Fruit fly (Drosophila melanogaster) whole organism: Measurements from ENCODE around the gene sens-2.
A peak's percentile ranks its signal among the peaks of the same experiment; 100 is the strongest.

ENCODE experiments used
- CG8478 ChIP-seq: fragments of >200 bp; optimal IDR thresholded peaks from 2 replicates; lab custom pipeline; 2018; ENCODE audit warnings: inconsistent platforms
- Dll ChIP-seq: fragments of >200 bp; optimal IDR thresholded peaks from 2 replicates; lab custom pipeline; 2017
- EcR ChIP-seq, 2 experiments: fragments of >200 bp; optimal IDR thresholded peaks; 2 replicates each; lab custom pipeline; 2017; ENCODE audit warnings: missing biosample characterization in 2 of 2, missing genetic modification characterization in 2 of 2, missing genetic modification reagents in 2 of 2
- pan ChIP-seq: fragments of >200 bp; optimal IDR thresholded peaks from 2 replicates; lab custom pipeline; 2017
- psq ChIP-seq: fragments of >200 bp; optimal IDR thresholded peaks from 2 replicates; lab custom pipeline; 2017
- usp ChIP-seq: fragments of >200 bp; optimal IDR thresholded peaks from 2 replicates; lab custom pipeline; 2017; ENCODE audit warnings: missing biosample characterization, missing genetic modification characterization, mixed read lengths

The sens-2 gene

DNA sequence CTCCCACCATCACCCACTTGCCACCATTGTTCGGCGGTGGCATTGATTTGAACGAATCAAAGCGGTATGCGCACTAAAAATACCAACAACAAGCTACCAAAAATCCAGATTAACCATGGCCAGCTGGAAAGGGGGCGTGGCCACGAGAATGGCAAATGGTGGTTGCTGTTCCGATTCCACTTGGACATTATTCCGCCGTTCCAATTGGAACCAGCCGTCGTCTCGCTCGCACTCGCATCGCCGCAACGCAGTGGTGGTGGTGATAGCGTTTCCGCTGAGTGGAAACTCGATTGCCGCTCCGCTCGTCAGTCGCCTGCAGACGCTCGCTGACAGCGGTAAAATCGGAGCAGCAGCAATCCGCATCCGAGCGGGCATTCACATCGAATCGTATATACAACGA lies at the start of gene sens-2:
sens-2 (plus strand) TSS at position 304 of the 400 bp plus-strand sequence.
- TF ChIP-seq EcR (GFP tag; optimal IDR thresholded peaks at IDR 0.05; lab: Kevin White, UChicago) (no peak), Dll (lab: Kevin White, UChicago) (no peak), psq (lab: Kevin White, UChicago) (no peak), pan (lab: Kevin White, UChicago) (no peak), usp (GFP tag; lab: Kevin White, UChicago) (no peak), CG8478 (lab: Kevin White, UChicago) (no peak)

DNA sequence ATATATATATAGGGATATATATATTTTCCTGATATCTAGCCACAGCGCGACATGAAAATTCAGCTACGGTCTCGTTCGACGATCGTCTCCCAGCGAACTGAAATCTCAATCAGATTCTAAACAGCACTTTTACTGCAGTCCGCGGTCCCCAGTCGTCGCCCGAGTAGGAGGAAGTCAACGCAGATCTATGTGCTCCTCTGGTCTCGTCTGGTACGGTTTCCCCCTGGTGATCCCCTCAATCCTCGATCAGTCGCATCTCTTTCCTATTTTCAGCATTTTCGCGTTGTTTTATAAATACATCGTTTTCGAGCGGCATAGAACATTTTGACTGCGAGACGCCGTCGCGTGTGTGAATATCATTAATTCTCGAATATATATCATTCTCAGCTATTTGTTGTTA lies 49.1 kb upstream of the sens-2 start, which contains the start of gene LUBEL:
LUBEL (minus strand) TSS at position 101 of the 400 bp plus-strand sequence.
- TF ChIP-seq Dll (lab: Kevin White, UChicago) (no peak), pan (lab: Kevin White, UChicago) (no peak), EcR (GFP tag; optimal IDR thresholded peaks at IDR 0.05; lab: Kevin White, UChicago) (no peak), psq (lab: Kevin White, UChicago) (no peak), usp (GFP tag; lab: Kevin White, UChicago) (no peak), CG8478 (lab: Kevin White, UChicago) (no peak)

DNA sequence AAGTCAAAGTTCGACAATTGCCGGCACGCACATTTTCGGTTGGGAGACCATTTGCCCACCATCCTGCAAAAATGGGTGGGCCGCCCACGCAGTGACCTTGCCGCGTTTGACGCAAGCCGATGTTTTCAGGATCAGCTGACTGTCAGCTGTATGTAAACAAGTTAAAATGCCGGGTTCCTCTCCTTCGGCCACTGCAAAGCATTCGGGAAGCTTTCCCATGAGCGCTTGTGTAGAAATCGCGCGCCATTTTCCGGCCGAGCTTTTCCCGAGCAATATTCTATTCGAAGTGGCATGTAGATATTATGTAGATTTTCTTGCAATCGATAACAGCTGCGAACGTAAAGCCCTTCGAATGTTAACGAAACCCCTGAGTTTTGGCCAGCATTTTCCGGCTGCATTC lies 48.1 kb upstream of the sens-2 start, which contains the start of gene CG17378:
CG17378 (plus strand) TSS at position 397 of the 400 bp plus-strand sequence.
- TF ChIP-seq Dll (lab: Kevin White, UChicago) (no peak), usp (GFP tag; lab: Kevin White, UChicago) (no peak), pan (lab: Kevin White, UChicago) (no peak), psq (lab: Kevin White, UChicago) (no peak), CG8478 (lab: Kevin White, UChicago) (no peak), EcR (GFP tag; optimal IDR thresholded peaks at IDR 0.05; lab: Kevin White, UChicago) (no peak)

DNA sequence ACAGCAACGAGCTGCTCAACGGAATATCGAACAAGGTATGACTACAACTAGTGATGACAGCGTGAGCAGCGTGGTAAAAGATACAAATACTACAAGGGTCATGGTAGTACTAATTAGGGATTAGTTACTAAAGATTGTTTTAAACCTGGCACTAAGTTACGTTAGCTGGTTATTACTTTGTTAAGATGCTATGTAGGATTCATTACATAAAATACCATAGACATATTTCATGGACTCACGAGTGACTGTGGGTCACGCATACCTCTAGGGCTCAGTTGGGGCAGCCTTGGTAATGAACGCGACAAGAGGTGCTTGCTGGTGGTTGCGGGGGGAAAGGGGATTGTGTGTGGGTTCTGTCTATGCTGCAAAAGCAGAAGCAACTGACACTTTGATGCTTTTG lies 46.9 kb upstream of the sens-2 start:
- TF ChIP-seq CG8478 (lab: Kevin White, UChicago) (no peak), usp (GFP tag; lab: Kevin White, UChicago) (no peak), pan (lab: Kevin White, UChicago) (no peak), EcR (GFP tag; optimal IDR thresholded peaks at IDR 0.05; lab: Kevin White, UChicago) (no peak), Dll (lab: Kevin White, UChicago) (no peak), psq (lab: Kevin White, UChicago) (no peak)

DNA sequence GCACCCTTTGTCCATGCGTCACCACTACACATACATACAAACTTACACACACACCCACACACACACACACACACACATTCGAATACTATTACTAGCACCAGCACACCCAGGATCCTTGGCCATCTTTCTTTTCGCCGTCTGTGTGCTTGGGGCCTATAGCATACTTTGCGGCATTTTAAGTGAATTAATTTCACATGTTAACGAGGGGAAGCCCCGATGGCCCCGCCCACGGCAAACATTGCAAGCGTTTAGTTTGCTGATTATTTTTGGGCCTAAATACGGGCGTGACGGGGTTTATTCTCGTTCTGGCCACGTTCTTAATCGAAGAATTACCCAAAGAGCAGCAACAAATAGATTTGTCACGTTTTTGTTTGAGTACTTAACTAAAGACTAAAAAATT lies 38.3 kb upstream of the sens-2 start:
- no peak for TF ChIP-seq Dll (lab: Kevin White, UChicago)
- no peak for TF ChIP-seq pan (lab: Kevin White, UChicago)
- no peak for TF ChIP-seq EcR (GFP tag; optimal IDR thresholded peaks at IDR 0.05; lab: Kevin White, UChicago)
- TF ChIP-seq psq (lab: Kevin White, UChicago), result no peak
- no peak for TF ChIP-seq usp (GFP tag; lab: Kevin White, UChicago)
- no peak for TF ChIP-seq CG8478 (lab: Kevin White, UChicago)

DNA sequence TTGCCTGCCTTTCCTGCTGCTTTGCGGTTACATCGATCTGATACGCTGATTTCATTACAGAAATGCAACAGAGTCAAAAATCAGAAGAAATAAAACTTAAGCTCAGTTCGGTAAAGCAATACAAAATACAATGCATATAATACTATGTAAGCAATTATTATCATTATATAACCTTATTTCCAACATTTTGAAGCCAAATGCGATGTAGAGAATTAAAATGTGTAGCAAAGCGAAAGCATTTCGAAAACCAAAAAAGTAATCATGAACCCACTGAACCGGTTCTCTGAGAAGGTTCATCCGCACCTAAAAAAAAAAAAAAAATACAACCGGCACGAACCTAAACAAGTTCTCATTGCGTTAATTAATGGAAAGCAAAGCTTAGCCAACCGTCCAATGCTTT lies 37.5 kb upstream of the sens-2 start:
- TF ChIP-seq CG8478 (lab: Kevin White, UChicago) (no peak), psq (lab: Kevin White, UChicago) (no peak), Dll (lab: Kevin White, UChicago) (no peak), pan (lab: Kevin White, UChicago) (no peak), EcR (GFP tag; optimal IDR thresholded peaks at IDR 0.05; lab: Kevin White, UChicago) (no peak), usp (GFP tag; lab: Kevin White, UChicago) (no peak)

DNA sequence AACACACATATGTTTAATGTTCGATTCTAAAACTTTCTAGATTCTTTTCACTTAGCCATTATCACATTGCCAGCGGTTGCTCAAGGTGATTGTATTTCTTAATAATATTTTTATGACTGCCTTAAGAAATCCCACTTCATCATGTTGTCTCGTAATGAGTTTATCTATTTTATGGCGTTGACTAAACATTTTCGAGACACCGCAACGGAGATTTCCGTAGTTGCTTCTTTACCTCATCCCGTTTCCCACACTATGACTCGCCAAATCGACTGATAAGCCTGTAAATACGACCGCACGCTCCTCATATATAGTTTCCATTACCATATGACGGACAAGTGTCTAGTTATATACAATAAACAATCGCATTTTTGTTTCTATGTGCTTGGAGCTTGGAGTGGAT lies 36.2 kb upstream of the sens-2 start:
- TF ChIP-seq CG8478 (lab: Kevin White, UChicago), result no peak
- no peak for TF ChIP-seq psq (lab: Kevin White, UChicago)
- TF ChIP-seq EcR (GFP tag; optimal IDR thresholded peaks at IDR 0.05; lab: Kevin White, UChicago), result no peak
- TF ChIP-seq Dll (lab: Kevin White, UChicago), result no peak
- TF ChIP-seq pan (lab: Kevin White, UChicago), result no peak
- TF ChIP-seq usp (GFP tag; lab: Kevin White, UChicago), result no peak

DNA sequence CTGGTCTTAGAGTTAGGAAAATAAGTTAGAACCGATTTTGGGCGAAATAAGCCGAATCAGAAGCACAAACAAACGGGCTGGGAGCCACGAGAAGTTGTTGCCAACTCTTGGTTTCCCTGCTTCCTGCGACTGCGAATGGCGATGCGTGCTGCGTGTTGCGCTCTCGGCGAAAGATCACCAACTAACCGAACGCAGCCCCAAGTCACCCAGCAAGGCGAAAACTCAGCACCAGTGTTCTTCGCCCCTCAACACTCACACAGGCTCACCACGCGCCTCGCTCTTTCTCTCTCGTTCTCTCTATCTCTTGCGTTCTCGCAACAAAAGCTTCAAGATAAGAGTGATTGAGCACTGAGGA lies 35.1 kb upstream of the sens-2 start, which contains the start of gene nrv1:
nrv1 (minus strand) TSS at position 188 of the 355 bp plus-strand sequence.
- no peak for TF ChIP-seq usp (GFP tag; lab: Kevin White, UChicago)
- TF ChIP-seq EcR (GFP tag; optimal IDR thresholded peaks at IDR 0.05; lab: Kevin White, UChicago), result no peak
- no peak for TF ChIP-seq CG8478 (lab: Kevin White, UChicago)
- TF ChIP-seq Dll (lab: Kevin White, UChicago), result peak; percentile 91

DNA sequence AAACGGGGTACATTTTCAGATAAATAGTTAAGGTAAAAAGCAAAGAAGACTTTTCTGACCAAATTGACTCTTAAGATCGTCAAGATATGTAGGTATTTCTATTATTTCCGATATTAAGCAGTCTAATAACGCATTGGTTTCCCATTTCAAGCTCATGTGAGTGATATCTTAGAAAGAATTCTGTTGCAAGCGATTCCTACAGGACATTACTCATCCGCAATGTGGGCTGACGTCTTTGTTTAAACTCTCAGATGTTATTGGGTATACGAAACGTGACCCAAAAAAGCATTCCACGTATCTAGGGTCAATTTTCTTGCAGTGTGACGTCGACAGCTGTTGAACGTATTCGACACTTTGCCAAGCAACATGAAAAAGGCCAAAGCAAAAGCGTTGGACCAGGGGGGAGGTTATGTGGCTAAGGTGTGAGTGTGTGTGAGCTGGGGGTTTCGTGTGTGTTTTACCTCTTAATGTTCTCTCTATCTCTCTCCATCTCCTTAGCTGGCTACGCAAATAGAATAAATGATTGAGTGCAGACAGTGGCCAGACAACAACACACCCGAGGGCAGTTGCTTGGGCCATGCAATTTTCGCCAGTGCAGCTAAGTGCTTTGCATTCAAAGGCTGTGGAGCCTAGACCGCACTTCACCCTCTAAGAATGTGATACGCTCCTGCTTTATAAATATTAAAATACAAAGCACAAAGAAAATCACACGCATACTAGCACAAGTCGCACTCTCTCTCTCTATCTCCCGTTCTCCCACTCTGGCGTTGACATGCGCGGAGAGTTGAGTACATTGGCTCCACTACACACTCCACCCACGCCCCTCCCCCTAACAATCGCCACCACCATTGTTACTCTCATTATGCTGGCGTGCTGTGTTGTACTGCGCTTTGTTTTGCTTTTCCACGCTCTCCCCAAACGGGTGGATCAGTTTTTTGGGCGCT lies 34.4 kb upstream of the sens-2 start:
- peak; percentile 91 for TF ChIP-seq Dll (lab: Kevin White, UChicago)
- TF ChIP-seq psq (lab: Kevin White, UChicago), result no peak
- TF ChIP-seq usp (GFP tag; lab: Kevin White, UChicago), result no peak
- TF ChIP-seq EcR (GFP tag; optimal IDR thresholded peaks at IDR 0.05; lab: Kevin White, UChicago), result peak; percentile 76 to 79
- peak; percentile 36 for TF ChIP-seq CG8478 (lab: Kevin White, UChicago)
- TF ChIP-seq pan (lab: Kevin White, UChicago), result no peak

DNA sequence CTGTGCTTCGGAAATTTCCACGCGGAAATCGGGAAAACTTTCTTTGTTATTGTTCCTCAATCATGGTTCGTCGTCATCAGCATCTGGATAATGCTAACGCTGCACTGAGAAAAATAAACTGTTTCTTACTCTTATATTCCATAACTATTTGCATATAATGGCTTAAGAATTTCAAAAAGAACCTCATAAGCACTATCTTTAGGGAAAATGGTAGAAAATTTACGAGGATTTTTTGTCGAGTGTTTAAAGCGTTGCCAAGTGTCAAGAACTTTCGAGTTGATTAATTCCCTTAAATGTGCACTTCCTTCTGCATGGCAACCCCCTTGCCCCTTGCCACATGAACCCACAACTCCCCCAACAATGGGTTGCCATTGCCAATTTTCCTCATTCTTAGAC lies 33.8 kb upstream of the sens-2 start:
- TF ChIP-seq Dll (lab: Kevin White, UChicago), result no peak
- no peak for TF ChIP-seq psq (lab: Kevin White, UChicago)
- no peak for TF ChIP-seq CG8478 (lab: Kevin White, UChicago)
- no peak for TF ChIP-seq pan (lab: Kevin White, UChicago)
- no peak for TF ChIP-seq EcR (GFP tag; optimal IDR thresholded peaks at IDR 0.05; lab: Kevin White, UChicago)
- no peak for TF ChIP-seq usp (GFP tag; lab: Kevin White, UChicago)

DNA sequence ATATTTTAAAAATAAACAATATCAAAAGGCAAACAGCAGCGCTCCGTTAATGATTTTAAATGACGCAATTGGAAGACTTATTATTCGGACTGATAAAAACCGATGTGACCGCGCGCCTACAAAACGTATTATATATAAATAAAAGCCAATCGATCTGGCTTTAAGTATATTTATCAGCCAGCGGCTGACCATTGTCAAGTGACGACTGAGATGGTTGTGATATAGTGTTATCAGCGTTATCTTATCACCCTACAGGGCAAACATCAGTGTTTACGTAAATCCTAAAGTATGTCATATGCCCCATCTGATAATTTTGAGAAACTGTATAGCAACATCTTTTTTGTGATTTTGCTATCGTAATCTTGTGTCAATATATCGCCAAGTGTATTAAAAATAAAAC lies 32.4 kb upstream of the sens-2 start:
- no peak for TF ChIP-seq psq (lab: Kevin White, UChicago)
- no peak for TF ChIP-seq CG8478 (lab: Kevin White, UChicago)
- no peak for TF ChIP-seq EcR (GFP tag; optimal IDR thresholded peaks at IDR 0.05; lab: Kevin White, UChicago)
- TF ChIP-seq pan (lab: Kevin White, UChicago), result no peak
- no peak for TF ChIP-seq usp (GFP tag; lab: Kevin White, UChicago)
- no peak for TF ChIP-seq Dll (lab: Kevin White, UChicago)
